Worm (Caenorhabditis elegans): ENCODE data around the gene nstp-7.

DNA sequence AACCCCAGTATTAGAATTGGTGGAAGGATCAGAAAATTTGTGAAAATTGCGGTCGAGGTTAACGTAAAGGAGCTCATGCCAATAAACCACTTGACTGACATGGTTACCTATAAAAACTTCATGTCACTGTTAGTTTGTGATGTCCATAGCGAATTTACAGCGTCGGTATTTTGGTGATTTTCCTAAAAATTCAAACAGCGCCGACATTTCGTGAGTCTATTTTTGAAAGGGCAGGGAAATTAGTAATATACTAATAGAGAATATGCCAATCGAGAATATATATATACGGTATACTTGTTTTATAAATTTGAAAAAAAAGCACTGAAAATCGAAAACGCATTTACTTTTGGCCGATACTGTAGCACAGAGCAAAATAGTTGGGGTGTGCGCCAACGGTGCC, 25.7 kb upstream of the nstp-7 start, which contains the start of gene srx-8:
- TF ChIP-seq pqm-1 (tag; optimal IDR thresholded peaks at IDR 0.05) (no peak), ama-1 (optimal IDR thresholded peaks at IDR 0.05) (no peak), snpc-4 (tag; optimal IDR thresholded peaks at IDR 0.05) (no peak), unc-130 (tag; optimal IDR thresholded peaks at IDR 0.05) (no peak), lsy-2 (tag; optimal IDR thresholded peaks at IDR 0.05) (no peak), ztf-11 (tag; optimal IDR thresholded peaks at IDR 0.05) (no peak), zag-1 (tag; optimal IDR thresholded peaks at IDR 0.05) (no peak), unc-62 (GFP tag; optimal IDR thresholded peaks at IDR 0.05) (no peak), ceh-8 (GFP tag; optimal IDR thresholded peaks at IDR 0.05) (no peak), nhr-11 (tag; optimal IDR thresholded peaks at IDR 0.05) (no peak), nhr-77 (tag; optimal IDR thresholded peaks at IDR 0.05) (no peak)
